Worm (Caenorhabditis elegans): ENCODE data around the gene dex-1.

The dex-1 gene

DNA sequence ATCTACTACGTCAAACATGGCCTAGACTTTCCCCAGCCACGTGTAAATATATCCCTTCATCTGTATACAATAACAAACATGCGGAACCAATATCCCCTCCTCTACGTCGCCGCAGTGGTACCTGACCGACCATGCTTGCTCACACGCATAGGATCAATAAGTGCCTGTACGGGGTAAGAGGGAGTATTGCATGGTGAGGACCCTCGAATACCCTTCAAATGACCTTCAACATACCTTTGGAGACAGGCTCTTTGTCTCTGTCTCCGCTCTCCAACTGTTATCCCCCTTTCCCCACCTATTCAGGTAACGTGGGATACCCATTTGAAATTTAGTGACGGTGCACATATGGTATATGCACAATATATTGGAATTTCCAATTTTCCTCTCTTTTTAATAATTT, at the start of gene dex-1:
TSS of gene dex-1 (plus strand) at position 132 of the 400 bp plus-strand sequence.
- no peak for TF ChIP-seq ztf-4 (tag; optimal IDR thresholded peaks at IDR 0.05)
- TF ChIP-seq mab-5 (tag; optimal IDR thresholded peaks at IDR 0.05) = no peak
- no peak for TF ChIP-seq mbf-1 (tag; optimal IDR thresholded peaks at IDR 0.05)
- TF ChIP-seq egl-27 (tag; optimal IDR thresholded peaks at IDR 0.05) = no peak
- no peak for TF ChIP-seq nhr-77 (tag; optimal IDR thresholded peaks at IDR 0.05)
- no peak for TF ChIP-seq lin-13 (GFP tag; optimal IDR thresholded peaks at IDR 0.05)
- no peak for TF ChIP-seq ceh-82 (tag; optimal IDR thresholded peaks at IDR 0.05)
- no peak for TF ChIP-seq ZK546.5 (tag; optimal IDR thresholded peaks at IDR 0.05)
- no peak for TF ChIP-seq nhr-23 (tag; optimal IDR thresholded peaks at IDR 0.05)
- TF ChIP-seq ztf-11 (tag; optimal IDR thresholded peaks at IDR 0.05) = no peak
- no peak for TF ChIP-seq elt-1 (tag; optimal IDR thresholded peaks at IDR 0.05)
- TF ChIP-seq alr-1 (tag; optimal IDR thresholded peaks at IDR 0.05) = no peak
- TF ChIP-seq nhr-11 (tag; optimal IDR thresholded peaks at IDR 0.05) = no peak
- TF ChIP-seq F13H6.1 (tag; optimal IDR thresholded peaks at IDR 0.05) = no peak
- TF ChIP-seq gmeb-1 (tag; optimal IDR thresholded peaks at IDR 0.05) = no peak
- TF ChIP-seq fos-1 (tag; optimal IDR thresholded peaks at IDR 0.05) = no peak

DNA sequence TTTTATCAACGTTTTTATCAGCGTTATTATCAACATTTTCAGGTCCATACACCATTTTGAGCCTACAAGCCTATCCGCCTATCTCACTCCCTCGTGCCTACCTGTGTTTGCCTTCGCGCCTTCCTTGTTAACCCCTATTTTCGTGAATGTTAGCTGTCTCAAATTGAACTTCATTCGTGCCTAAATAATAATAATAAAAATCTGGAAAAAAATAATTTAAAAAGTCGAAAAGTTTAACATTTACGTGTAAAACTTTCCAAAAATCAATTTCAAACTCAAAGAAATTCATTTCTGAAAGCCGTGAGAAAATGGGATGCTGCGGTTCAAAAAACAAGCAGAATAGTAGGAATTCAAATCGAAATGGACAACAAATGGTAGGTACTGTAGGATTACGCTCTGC, 47.9 kb upstream of the dex-1 start, which contains the start of gene R02F2.10:
TSS of gene R02F2.10 (plus strand) at position 301 of the 400 bp plus-strand sequence.
- TF ChIP-seq zag-1 (tag; optimal IDR thresholded peaks at IDR 0.05) = no peak
- TF ChIP-seq lin-13 (GFP tag; optimal IDR thresholded peaks at IDR 0.05) = no peak
- TF ChIP-seq R02D3.7 (tag; optimal IDR thresholded peaks at IDR 0.05) = no peak
- no peak for TF ChIP-seq Y55F3AM.14 (GFP tag; optimal IDR thresholded peaks at IDR 0.05)
- TF ChIP-seq sma-3 (GFP tag; optimal IDR thresholded peaks at IDR 0.05) = no peak
- no peak for TF ChIP-seq ama-1 (optimal IDR thresholded peaks at IDR 0.05)
- no peak for TF ChIP-seq F13H6.1 (tag; optimal IDR thresholded peaks at IDR 0.05)
- no peak for TF ChIP-seq skn-1 (tag; optimal IDR thresholded peaks at IDR 0.05)
- TF ChIP-seq nhr-77 (tag; optimal IDR thresholded peaks at IDR 0.05) = no peak
- no peak for TF ChIP-seq mbf-1 (tag; optimal IDR thresholded peaks at IDR 0.05)
- TF ChIP-seq lsy-2 (tag; optimal IDR thresholded peaks at IDR 0.05) = no peak

DNA sequence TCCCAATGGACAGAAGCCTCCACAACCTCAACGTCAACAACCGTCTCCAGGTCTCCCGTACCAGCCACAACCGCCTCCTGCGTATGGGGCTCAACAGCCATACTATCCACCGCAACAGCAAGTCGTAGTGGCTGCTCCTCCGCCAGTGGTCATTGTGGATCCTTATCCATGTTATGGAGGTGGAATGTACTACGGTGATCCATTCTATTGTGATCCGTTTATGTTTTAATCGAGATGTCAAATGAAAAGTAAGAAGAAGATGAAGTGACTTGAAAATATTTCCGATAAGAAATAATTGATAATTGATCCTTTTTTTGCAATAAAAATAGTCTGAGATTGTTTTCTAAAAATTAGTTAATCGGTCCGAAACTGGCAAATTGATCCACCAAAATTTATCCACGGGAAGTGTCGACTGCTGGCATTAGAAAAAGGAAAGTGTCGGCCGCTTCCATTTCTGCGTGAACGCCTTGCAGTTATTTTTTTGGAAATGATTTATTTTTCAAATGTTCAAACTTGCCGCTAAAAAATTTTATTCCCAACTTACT, 47.0 kb upstream of the dex-1 start, which contains the start of the genes R02F2.6 and R02F2.5:
TSS of gene R02F2.6 (minus strand) at position 101 of the 545 bp plus-strand sequence.
TSS of gene R02F2.5 (plus strand) at position 495 of the 545 bp plus-strand sequence.
- TF ChIP-seq lin-11 (tag; optimal IDR thresholded peaks at IDR 0.05) (no peak), nhr-21 (tag; optimal IDR thresholded peaks at IDR 0.05) (no peak), nhr-10 (tag; optimal IDR thresholded peaks at IDR 0.05) (no peak), crh-2 (tag; optimal IDR thresholded peaks at IDR 0.05) (no peak), Y55F3AM.14 (GFP tag; optimal IDR thresholded peaks at IDR 0.05) (no peak), ztf-4 (tag; optimal IDR thresholded peaks at IDR 0.05) (no peak), nhr-237 (tag; optimal IDR thresholded peaks at IDR 0.05) (no peak), skn-1 (tag; optimal IDR thresholded peaks at IDR 0.05) (no peak), sma-9 (GFP tag; optimal IDR thresholded peaks at IDR 0.05) (no peak), sma-9 (tag; optimal IDR thresholded peaks at IDR 0.05) (no peak), ceh-16 (tag; optimal IDR thresholded peaks at IDR 0.05) (no peak), dmd-4 (tag; optimal IDR thresholded peaks at IDR 0.05) (no peak), lin-13 (GFP tag; optimal IDR thresholded peaks at IDR 0.05) (no peak), ztf-11 (tag; optimal IDR thresholded peaks at IDR 0.05) (no peak), nhr-25 (tag; optimal IDR thresholded peaks at IDR 0.05) (no peak)

DNA sequence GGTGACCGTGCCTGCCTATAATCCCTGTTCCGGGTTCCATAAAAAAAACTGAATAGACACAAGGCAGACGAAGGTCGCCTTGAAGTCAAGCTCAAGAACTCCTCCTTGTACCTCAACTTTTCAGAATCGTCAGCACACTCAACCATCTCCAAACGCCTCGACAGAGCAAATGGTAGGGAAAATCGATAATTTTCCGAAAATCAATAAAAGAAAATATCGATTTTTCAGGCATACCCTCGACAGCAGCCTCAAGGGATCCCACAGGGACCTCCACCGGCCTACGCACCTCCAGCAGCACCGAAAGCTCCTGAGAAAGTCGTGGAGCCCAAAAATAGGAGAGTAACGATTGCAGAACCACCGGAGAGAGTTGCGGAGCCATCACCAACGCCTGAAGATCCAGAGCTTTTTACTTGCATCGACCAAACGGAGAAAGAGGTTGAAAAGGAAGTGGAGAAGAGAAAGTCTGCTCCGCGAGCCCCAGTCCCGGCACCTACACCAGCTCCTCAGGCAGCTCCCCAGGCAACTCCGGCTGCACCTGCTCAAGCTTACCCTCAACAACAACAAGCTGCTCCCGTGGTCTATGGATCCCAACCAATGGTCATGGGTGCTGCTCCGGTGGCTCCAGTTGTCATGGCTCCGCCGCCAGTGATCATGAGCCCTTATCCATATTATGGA, 46.3 kb upstream of the dex-1 start:
- no peak for TF ChIP-seq unc-39 (tag; optimal IDR thresholded peaks at IDR 0.05)
- TF ChIP-seq Y55F3AM.14 (GFP tag; optimal IDR thresholded peaks at IDR 0.05) = no peak
- TF ChIP-seq nhr-6 (tag; optimal IDR thresholded peaks at IDR 0.05) = no peak
- no peak for TF ChIP-seq ztf-11 (tag; optimal IDR thresholded peaks at IDR 0.05)

DNA sequence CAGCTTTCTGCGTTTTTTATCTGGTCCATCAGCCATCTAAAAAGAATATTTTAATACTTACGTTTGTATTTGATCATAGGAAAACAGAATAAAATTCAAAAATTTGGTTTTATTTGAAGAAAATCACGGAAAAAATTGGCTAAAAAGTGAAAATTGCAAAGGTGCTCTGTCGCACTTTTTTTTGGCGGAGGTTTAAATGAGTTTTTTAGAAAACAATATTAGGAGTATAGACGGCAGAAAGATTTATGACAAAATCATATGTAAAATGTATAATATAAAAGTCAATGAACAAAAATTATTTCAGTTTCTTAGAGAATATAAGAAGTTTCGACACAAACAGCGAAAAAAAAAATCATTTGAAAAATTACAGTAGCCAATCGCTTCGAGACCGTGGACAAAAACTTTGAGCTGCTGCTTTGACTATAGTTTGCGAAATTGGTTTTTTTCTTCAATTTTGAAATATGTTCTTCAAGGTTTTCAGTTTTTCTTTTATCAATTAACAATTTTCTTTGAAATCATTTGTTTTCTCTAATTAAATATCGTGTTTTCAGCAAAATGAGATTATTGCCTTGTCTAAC, 42.1 kb upstream of the dex-1 start, which contains the start of the genes R02F2.7 and R02F2.4:
TSS of gene R02F2.7 (minus strand) at position 36 of the 578 bp plus-strand sequence.
TSS of gene R02F2.4 (plus strand) at position 552 of the 578 bp plus-strand sequence.
- peak; percentile 87 for TF ChIP-seq gmeb-1 (tag; optimal IDR thresholded peaks at IDR 0.05)
- TF ChIP-seq unc-55 (GFP tag; optimal IDR thresholded peaks at IDR 0.05) = peak; percentile 49
- peak in 1 of 2 experiments; percentile 34 for TF ChIP-seq lsy-2 (tag; optimal IDR thresholded peaks at IDR 0.05)
- peak; percentile 25 for TF ChIP-seq C34F6.9 (tag; optimal IDR thresholded peaks at IDR 0.05)
- no peak for TF ChIP-seq ztf-1 (GFP tag; conservative IDR thresholded peaks at IDR 0.05)
- no peak for TF ChIP-seq nhr-25 (tag; optimal IDR thresholded peaks at IDR 0.05)

All from whole organism, L2 larva.